Fruit fly (Drosophila melanogaster): ENCODE measurements around the gene CG42394.

DNA sequence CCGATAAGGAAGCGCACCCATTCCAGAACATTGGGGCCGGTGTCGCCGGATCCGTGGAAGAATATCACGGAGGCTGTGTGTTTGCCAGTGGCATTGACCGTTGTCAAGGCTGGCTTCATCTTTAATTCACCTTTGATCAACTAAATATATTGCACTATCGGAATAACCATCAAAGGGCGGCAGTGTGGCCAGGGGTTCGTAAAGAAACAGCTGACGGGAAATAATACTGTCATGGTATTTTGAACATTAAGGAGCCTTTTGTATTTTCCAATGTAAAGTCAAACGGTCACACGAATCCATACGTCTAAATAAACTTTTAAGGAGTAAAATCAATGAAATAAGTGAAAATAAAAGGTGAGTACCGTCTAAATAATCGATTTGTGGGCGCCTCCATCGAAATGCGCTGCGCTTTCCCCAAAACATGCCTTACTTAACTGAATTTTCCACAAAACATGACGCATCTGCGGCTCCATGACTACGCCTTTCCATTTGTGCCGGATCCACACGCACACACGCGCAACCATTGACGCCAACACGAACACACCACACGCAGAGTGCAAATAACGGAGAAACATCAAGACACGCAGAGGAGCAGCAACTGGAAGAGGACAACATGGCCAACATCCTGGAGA lies 4.7 kb downstream of the CG42394 start, which contains the start of the genes CG6567 and CG4511:
- TF ChIP-seq CG14014 (GFP tag; IDR thresholded peaks at IDR 0.05), result no peak
- TF ChIP-seq sisA (GFP tag; IDR thresholded peaks at IDR 0.05), result no peak
- no peak for TF ChIP-seq disco-r (GFP tag; optimal IDR thresholded peaks at IDR 0.05)
- no peak for TF ChIP-seq CG10431 (GFP tag; optimal IDR thresholded peaks at IDR 0.05)
- TF ChIP-seq CG16779 (GFP tag; IDR thresholded peaks at IDR 0.05), result no peak
- TF ChIP-seq nerfin-2 (GFP tag; IDR thresholded peaks at IDR 0.05; ENCODE audit: partially characterized antibody), result no peak

All from whole organism, embryonic.